Worm (Caenorhabditis elegans) whole organism, L2 larva: ENCODE measurements around the gene arrd-9.

Source experiments
- F13H6.1 ChIP-seq: sonication (generic microtip); optimal IDR thresholded peaks from 2 replicates; lab custom pipeline; 2016; ENCODE audit warnings: missing genetic modification characterization, missing compliant biosample characterization
- R02D3.7 ChIP-seq: fragments of 150-350 bp; optimal IDR thresholded peaks from 2 replicates; lab custom pipeline; 2014; ENCODE audit warnings: missing biosample characterization, missing genetic modification characterization
- alr-1 ChIP-seq: fragments of 150-350 bp; optimal IDR thresholded peaks from 2 replicates; lab custom pipeline; 2014; ENCODE audit warnings: missing biosample characterization, missing genetic modification characterization
- aly-2 ChIP-seq: fragments of 150-350 bp; optimal IDR thresholded peaks from 2 replicates; lab custom pipeline; 2014; ENCODE audit warnings: missing biosample characterization, missing genetic modification characterization
- ama-1 ChIP-seq: fragments of 150-350 bp; optimal IDR thresholded peaks from 2 replicates; lab custom pipeline; 2018; ENCODE audit warnings: inconsistent platforms
- ceh-16 ChIP-seq: fragments of 150-350 bp; optimal IDR thresholded peaks from 2 replicates; lab custom pipeline; 2014; ENCODE audit warnings: missing biosample characterization, missing genetic modification characterization
- ceh-82 ChIP-seq: fragments of 150-350 bp; optimal IDR thresholded peaks from 2 replicates; lab custom pipeline; 2014; ENCODE audit warnings: missing biosample characterization, missing genetic modification characterization
- crh-2 ChIP-seq: sonication (generic microtip); optimal IDR thresholded peaks from 2 replicates; lab custom pipeline; 2017; ENCODE audit warnings: missing biosample characterization, missing genetic modification characterization
- dmd-4 ChIP-seq: sonication (generic microtip); optimal IDR thresholded peaks from 2 replicates; lab custom pipeline; 2017; ENCODE audit warnings: missing biosample characterization, missing genetic modification characterization
- egl-27 ChIP-seq: sonication (generic microtip); optimal IDR thresholded peaks from 3 replicates; lab custom pipeline; 2017; ENCODE audit warnings: missing biosample characterization, missing genetic modification reagents, missing genetic modification characterization
- elt-1 ChIP-seq: fragments of 150-350 bp; optimal IDR thresholded peaks from 2 replicates; lab custom pipeline; 2014; ENCODE audit warnings: missing biosample characterization, missing genetic modification characterization
- elt-3 ChIP-seq: sonication (generic microtip); optimal IDR thresholded peaks from 2 replicates; lab custom pipeline; 2017; ENCODE audit warnings: missing biosample characterization, missing genetic modification characterization
- gmeb-1 ChIP-seq: fragments of 150-350 bp; optimal IDR thresholded peaks from 2 replicates; lab custom pipeline; 2014; ENCODE audit warnings: missing biosample characterization, missing genetic modification characterization
- lin-11 ChIP-seq: fragments of 150-350 bp; sonication (generic microtip); optimal IDR thresholded peaks from 2 replicates; lab custom pipeline; 2014; ENCODE audit warnings: missing biosample characterization, missing genetic modification characterization, inconsistent platforms, mixed read lengths
- lin-13 ChIP-seq: fragments of 150-350 bp; optimal IDR thresholded peaks from 2 replicates; lab custom pipeline; 2014; ENCODE audit warnings: missing biosample characterization, missing genetic modification reagents, missing genetic modification characterization
- lin-39 ChIP-seq: fragments of 150-350 bp; optimal IDR thresholded peaks from 2 replicates; lab custom pipeline; 2014; ENCODE audit warnings: missing biosample characterization, missing genetic modification reagents, missing genetic modification characterization
- mab-5 ChIP-seq: fragments of 150-350 bp; optimal IDR thresholded peaks from 2 replicates; lab custom pipeline; 2014; ENCODE audit warnings: missing biosample characterization, missing genetic modification characterization
- mbf-1 ChIP-seq: sonication (generic microtip); optimal IDR thresholded peaks from 2 replicates; lab custom pipeline; 2017; ENCODE audit warnings: missing biosample characterization, missing genetic modification characterization
- nhr-11 ChIP-seq: fragments of 150-350 bp; optimal IDR thresholded peaks from 2 replicates; lab custom pipeline; 2014; ENCODE audit warnings: missing biosample characterization, missing genetic modification characterization
- nhr-12 ChIP-seq: fragments of 150-350 bp; optimal IDR thresholded peaks from 2 replicates; lab custom pipeline; 2014; ENCODE audit warnings: missing biosample characterization, missing genetic modification characterization
- nhr-129 ChIP-seq: fragments of 150-350 bp; optimal IDR thresholded peaks from 2 replicates; lab custom pipeline; 2014; ENCODE audit warnings: missing biosample characterization, missing genetic modification characterization
- nhr-23 ChIP-seq: fragments of 150-350 bp; optimal IDR thresholded peaks from 2 replicates; lab custom pipeline; 2014; ENCODE audit warnings: missing biosample characterization, missing genetic modification reagents, missing genetic modification characterization
- nhr-237 ChIP-seq: fragments of 150-350 bp; optimal IDR thresholded peaks from 2 replicates; lab custom pipeline; 2014; ENCODE audit warnings: missing biosample characterization, missing genetic modification characterization
- nhr-6 ChIP-seq: fragments of 150-350 bp; optimal IDR thresholded peaks from 2 replicates; lab custom pipeline; 2014; ENCODE audit warnings: missing biosample characterization, missing genetic modification characterization
- nhr-77 ChIP-seq: fragments of 150-350 bp; optimal IDR thresholded peaks from 2 replicates; lab custom pipeline; 2014; ENCODE audit warnings: missing biosample characterization, missing genetic modification characterization
- peb-1 ChIP-seq: fragments of 150-350 bp; optimal IDR thresholded peaks from 2 replicates; lab custom pipeline; 2014; ENCODE audit warnings: missing biosample characterization, missing genetic modification characterization
- skn-1 ChIP-seq: sonication (generic microtip); optimal IDR thresholded peaks from 2 replicates; lab custom pipeline; 2017; ENCODE audit warnings: missing biosample characterization, missing genetic modification characterization
- sma-9 ChIP-seq, 2 experiments: fragments of 150-350 bp in 1 of 2; sonication (generic microtip) in 1 of 2; optimal IDR thresholded peaks; 2 replicates each; lab custom pipeline; 2014 to 2016; ENCODE audit warnings: missing genetic modification characterization in 2 of 2, mild to moderate bottlenecking in 1 of 2, missing biosample characterization in 1 of 2, missing compliant biosample characterization in 1 of 2, missing genetic modification reagents in 1 of 2, moderate library complexity in 1 of 2
- snpc-4 ChIP-seq: fragments of 150-350 bp; optimal IDR thresholded peaks from 2 replicates; lab custom pipeline; 2014; ENCODE audit warnings: missing biosample characterization, missing genetic modification characterization
- unc-55 ChIP-seq: fragments of 150-350 bp; sonication (generic microtip); optimal IDR thresholded peaks from 3 replicates; lab custom pipeline; 2014; ENCODE audit warnings: missing biosample characterization, missing genetic modification reagents, missing genetic modification characterization
- unc-62 ChIP-seq: fragments of 150-350 bp; optimal IDR thresholded peaks from 2 replicates; lab custom pipeline; 2014; ENCODE audit warnings: missing biosample characterization, missing genetic modification reagents, missing genetic modification characterization
- zag-1 ChIP-seq: fragments of 150-350 bp; optimal IDR thresholded peaks from 2 replicates; lab custom pipeline; 2014; ENCODE audit warnings: missing biosample characterization, missing genetic modification characterization
- ztf-1 ChIP-seq: fragments of 200-800 bp; sonication (Bioruptor generic); conservative IDR thresholded peaks from 2 replicates; pipeline ENCODE4 v1.3.6; 2022; ENCODE audit warnings: missing genetic modification characterization, missing compliant biosample characterization
- ztf-11 ChIP-seq: sonication (generic microtip); optimal IDR thresholded peaks from 2 replicates; lab custom pipeline; 2017; ENCODE audit warnings: missing biosample characterization, missing genetic modification characterization
- ztf-4 ChIP-seq: fragments of 150-350 bp; optimal IDR thresholded peaks from 2 replicates; lab custom pipeline; 2014; ENCODE audit warnings: missing biosample characterization, missing genetic modification characterization

arrd-9 gene

ce11 chrII:12459422-12459821 lies 21.3 kb downstream of the arrd-9 start, which contains the start of gene tag-281 (continued):
- TF ChIP-seq lin-11 (peak; percentile 66), ceh-16 (tag; lab: Kevin White, UChicago) (no peak), nhr-23 (no peak), lin-39 (tag; lab: Kevin White, UChicago) (no peak), nhr-77 (no peak), elt-3 (tag; lab: Kevin White, UChicago) (no peak), skn-1 (no peak), unc-62 (GFP tag; lab: Kevin White, UChicago) (no peak), nhr-129 (peak; percentile 40), ztf-11 (tag; lab: Kevin White, UChicago) (no peak), elt-1 (no peak), snpc-4 (tag; lab: Kevin White, UChicago) (peak; percentile 85), nhr-11 (tag; lab: Kevin White, UChicago) (no peak), nhr-12 (tag; lab: Kevin White, UChicago) (no peak), gmeb-1 (tag; lab: Kevin White, UChicago) (peak; percentile 99), unc-55 (GFP tag; lab: Kevin White, UChicago) (peak; percentile 93), zag-1 (tag; lab: Kevin White, UChicago) (peak; percentile 7), dmd-4 (no peak), alr-1 (no peak), ama-1 (lab: Kevin White, UChicago) (no peak)

DNA sequence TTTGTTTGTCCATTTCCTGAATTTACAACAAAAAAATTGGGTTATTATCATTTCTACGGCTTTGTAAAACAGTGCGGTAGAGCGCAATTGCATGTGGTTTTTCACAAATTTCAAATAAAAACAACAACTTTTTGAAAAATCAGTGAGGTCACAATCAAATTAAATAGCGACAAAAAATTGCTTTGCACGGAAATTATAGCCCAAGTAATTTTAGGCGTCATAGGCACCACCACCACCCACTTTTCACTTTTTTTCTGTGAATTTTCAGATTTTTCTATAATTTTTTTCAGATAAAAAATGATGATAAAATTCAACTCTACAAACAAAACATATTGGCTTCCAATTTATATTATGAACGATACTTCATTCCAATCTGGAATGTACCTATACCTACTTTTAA lies 23.4 kb downstream of the arrd-9 start, which contains the start of gene sre-38:
Gene sre-38, plus strand, starts transcription at position 301 of the 400 bp plus-strand sequence.
- TF ChIP-seq sma-9 (GFP tag; optimal IDR thresholded peaks at IDR 0.05; lab: Kevin White, UChicago) = no peak
- TF ChIP-seq sma-9 (tag; optimal IDR thresholded peaks at IDR 0.05; lab: Kevin White, UChicago) = no peak
- no peak for TF ChIP-seq nhr-6 (tag; lab: Kevin White, UChicago)
- no peak for TF ChIP-seq aly-2 (tag; lab: Kevin White, UChicago)
- TF ChIP-seq crh-2 = no peak
- no peak for TF ChIP-seq ceh-16 (tag; lab: Kevin White, UChicago)
- no peak for TF ChIP-seq R02D3.7 (tag; lab: Kevin White, UChicago)
- TF ChIP-seq lin-13 = no peak
- no peak for TF ChIP-seq skn-1
- TF ChIP-seq, all 48 proteins: peak for 0

DNA sequence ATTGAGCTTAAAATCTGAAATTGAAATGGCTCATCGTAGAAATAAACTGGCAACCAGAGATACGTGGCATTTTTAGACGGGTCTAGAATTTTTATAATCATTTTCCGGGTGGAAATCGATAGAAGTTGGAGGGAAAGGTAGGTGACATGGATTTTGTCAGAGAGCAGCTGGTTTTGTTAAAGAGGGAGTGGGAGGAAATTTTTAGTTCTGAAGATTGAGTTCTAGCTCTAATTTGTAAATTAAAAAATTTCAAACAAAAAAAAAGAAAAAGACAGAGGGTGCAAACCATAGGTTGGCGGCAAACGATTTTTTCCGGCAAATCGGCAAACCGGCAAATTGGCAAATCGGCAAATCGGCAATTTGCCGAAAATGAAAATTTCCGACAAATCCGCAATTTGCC lies 24.1 kb downstream of the arrd-9 start, which contains the start of gene sre-32:
Gene sre-32, minus strand, starts transcription at position 101 of the 400 bp plus-strand sequence.
- TF ChIP-seq ztf-1 (no peak), lin-13 (no peak), ceh-82 (tag; lab: Kevin White, UChicago) (no peak), dmd-4 (no peak), F13H6.1 (tag; lab: Kevin White, UChicago) (no peak), nhr-129 (no peak), mbf-1 (tag; lab: Kevin White, UChicago) (no peak), zag-1 (tag; lab: Kevin White, UChicago) (no peak), nhr-237 (tag; lab: Kevin White, UChicago) (no peak), peb-1 (no peak)

DNA sequence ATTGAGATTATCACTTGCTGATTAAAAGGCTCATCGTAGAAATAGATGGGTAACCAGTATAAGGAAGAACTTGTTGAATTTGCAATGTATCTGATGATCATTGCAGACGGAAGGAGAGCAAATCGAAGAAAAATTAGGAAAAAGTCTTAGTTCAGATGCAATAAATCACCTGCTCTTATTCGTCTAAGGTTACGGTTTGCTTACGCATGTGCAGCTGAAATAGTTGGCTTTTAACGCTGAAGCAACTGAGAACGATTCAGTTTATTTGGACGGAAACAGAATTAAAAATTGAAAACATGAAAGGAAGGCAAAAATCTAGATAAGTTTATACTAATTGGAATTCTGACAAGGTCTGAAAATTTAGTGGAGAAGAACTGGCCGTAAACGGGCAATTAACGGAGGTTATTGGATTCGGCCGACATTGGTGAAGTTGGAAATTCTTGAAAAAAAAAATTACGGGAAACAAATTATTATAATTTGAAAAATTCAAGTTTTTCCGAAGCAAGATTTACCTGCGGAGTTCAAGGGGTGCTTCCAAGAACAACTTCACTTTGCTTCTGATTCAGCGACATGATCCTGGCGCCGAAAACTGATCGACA lies 27.9 kb downstream of the arrd-9 start, which contains the start of the genes sre-35 and sre-33:
Gene sre-35, minus strand, starts transcription at position 101 of the 599 bp plus-strand sequence.
Gene sre-33, plus strand, starts transcription at position 549 of the 599 bp plus-strand sequence.
- TF ChIP-seq elt-3 (tag; lab: Kevin White, UChicago) (no peak), mab-5 (no peak), F13H6.1 (tag; lab: Kevin White, UChicago) (no peak), lin-39 (tag; lab: Kevin White, UChicago) (no peak), mbf-1 (tag; lab: Kevin White, UChicago) (no peak), nhr-12 (tag; lab: Kevin White, UChicago) (no peak), skn-1 (no peak), egl-27 (no peak), gmeb-1 (tag; lab: Kevin White, UChicago) (no peak), ztf-4 (tag; lab: Kevin White, UChicago) (no peak), unc-55 (GFP tag; lab: Kevin White, UChicago) (no peak), snpc-4 (tag; lab: Kevin White, UChicago) (no peak), sma-9 (GFP tag; optimal IDR thresholded peaks at IDR 0.05; lab: Kevin White, UChicago) (no peak), sma-9 (tag; optimal IDR thresholded peaks at IDR 0.05; lab: Kevin White, UChicago) (no peak), zag-1 (tag; lab: Kevin White, UChicago) (no peak), peb-1 (no peak)
